Worm (Caenorhabditis elegans) whole organism, L4 larva: ENCODE measurements around the gene Y39H10A.1.
A peak's percentile ranks its signal among the peaks of the same experiment; 100 is the strongest.

Source experiments
- F10B5.3 ChIP-seq: sonication (generic microtip); optimal IDR thresholded peaks from 2 replicates; lab custom pipeline; 2016; ENCODE audit warnings: mild to moderate bottlenecking, missing genetic modification characterization, missing compliant biosample characterization
- F26F4.8 ChIP-seq: fragments of 200-800 bp; sonication (Bioruptor generic); conservative IDR thresholded peaks from 2 replicates; pipeline ENCODE4 v1.3.6; 2022; ENCODE audit warnings: missing genetic modification characterization, missing compliant biosample characterization
- F37D6.2 ChIP-seq: sonication (generic microtip); optimal IDR thresholded peaks from 2 replicates; lab custom pipeline; 2016; ENCODE audit warnings: mild to moderate bottlenecking, missing genetic modification characterization, missing compliant biosample characterization
- F49E8.2 ChIP-seq: sonication (generic microtip); optimal IDR thresholded peaks from 2 replicates; lab custom pipeline; 2016; ENCODE audit warnings: missing compliant biosample characterization, mild to moderate bottlenecking, missing genetic modification characterization, borderline replicate concordance
- T20F7.1 ChIP-seq: fragments of 200-800 bp; sonication (Bioruptor generic); optimal IDR thresholded peaks from 2 replicates; lab custom pipeline; 2018; ENCODE audit warnings: mild to moderate bottlenecking, missing genetic modification characterization, missing compliant biosample characterization
- Y105C5A.15 ChIP-seq: fragments of 200-800 bp; sonication (Bioruptor generic); IDR thresholded peaks from 2 replicates; pipeline ENCODE4 v1.3.6; 2022; ENCODE audit warnings: missing genetic modification characterization, missing compliant biosample characterization
- Y5F2A.4 ChIP-seq: fragments of 200-800 bp; sonication (Bioruptor generic); optimal IDR thresholded peaks from 2 replicates; lab custom pipeline; 2018; ENCODE audit warnings: mild to moderate bottlenecking, missing genetic modification characterization, missing compliant biosample characterization
- Y75B8A.6 ChIP-seq: fragments of 200-800 bp; sonication (Bioruptor generic); IDR thresholded peaks from 2 replicates; pipeline ENCODE4 v1.3.6; 2022; ENCODE audit warnings: missing genetic modification reagents, missing genetic modification characterization, missing compliant biosample characterization
- ZK546.5 ChIP-seq, 2 experiments: sonication (generic microtip); optimal IDR thresholded peaks; 2 replicates each; lab custom pipeline; 2017; ENCODE audit warnings: missing biosample characterization in 2 of 2, missing genetic modification characterization in 2 of 2
- ceh-20 ChIP-seq: fragments of 200-800 bp; sonication (Bioruptor generic); IDR thresholded peaks from 2 replicates; pipeline ENCODE4 v1.3.6; 2022; ENCODE audit warnings: missing genetic modification reagents, missing genetic modification characterization, missing compliant biosample characterization
- ceh-28 ChIP-seq: fragments of 150-350 bp; optimal IDR thresholded peaks from 2 replicates; lab custom pipeline; 2014; ENCODE audit warnings: missing biosample characterization, missing genetic modification reagents, missing genetic modification characterization
- ceh-62 ChIP-seq: sonication (generic microtip); optimal IDR thresholded peaks from 2 replicates; lab custom pipeline; 2017; ENCODE audit warnings: missing biosample characterization, missing genetic modification characterization
- ceh-82 ChIP-seq: sonication (generic microtip); optimal IDR thresholded peaks from 2 replicates; lab custom pipeline; 2017; ENCODE audit warnings: missing biosample characterization, missing genetic modification characterization
- ces-1 ChIP-seq: fragments of 150-350 bp; sonication (generic microtip); optimal IDR thresholded peaks from 4 replicates; lab custom pipeline; 2014; ENCODE audit warnings: missing biosample characterization, missing genetic modification reagents, missing genetic modification characterization
- cey-2 ChIP-seq: sonication (generic microtip); optimal IDR thresholded peaks from 3 replicates; lab custom pipeline; 2017; ENCODE audit warnings: missing genetic modification characterization, mild to moderate bottlenecking, missing compliant biosample characterization, antibody characterized with exemption, borderline replicate concordance; ENCODE audit not compliant: insufficient read depth
- daf-12 ChIP-seq: fragments of 150-350 bp; optimal IDR thresholded peaks from 2 replicates; lab custom pipeline; 2014; ENCODE audit warnings: missing biosample characterization, missing genetic modification reagents, missing genetic modification characterization
- dmd-6 ChIP-seq: fragments of 200-800 bp; sonication (Bioruptor generic); IDR thresholded peaks from 2 replicates; pipeline ENCODE4 v1.3.6; 2022; ENCODE audit warnings: missing genetic modification reagents, missing genetic modification characterization, missing compliant biosample characterization
- dmd-9 ChIP-seq: fragments of 200-800 bp; sonication (Bioruptor generic); IDR thresholded peaks from 2 replicates; pipeline ENCODE4 v1.3.6; 2022; ENCODE audit warnings: missing genetic modification reagents, missing genetic modification characterization, missing compliant biosample characterization
- dpl-1 ChIP-seq: fragments of 150-350 bp; optimal IDR thresholded peaks from 2 replicates; lab custom pipeline; 2014; ENCODE audit warnings: missing biosample characterization, missing genetic modification reagents, missing genetic modification characterization
- egl-43 ChIP-seq: fragments of 200-800 bp; sonication (Bioruptor generic); IDR thresholded peaks from 2 replicates; pipeline ENCODE4 v1.3.6; 2022; ENCODE audit warnings: missing genetic modification reagents, missing genetic modification characterization, missing compliant biosample characterization
- fos-1 ChIP-seq: fragments of 150-350 bp; optimal IDR thresholded peaks from 2 replicates; lab custom pipeline; 2014; ENCODE audit warnings: missing biosample characterization, missing genetic modification characterization
- gei-8 ChIP-seq: fragments of 200-800 bp; sonication (Bioruptor generic); optimal IDR thresholded peaks from 2 replicates; lab custom pipeline; 2018; ENCODE audit warnings: mild to moderate bottlenecking, missing genetic modification characterization, missing compliant biosample characterization
- hif-1 ChIP-seq, 2 experiments: sonication (generic microtip); optimal IDR thresholded peaks; 2 replicates each; lab custom pipeline; 2016 to 2017; ENCODE audit warnings: missing compliant biosample characterization in 2 of 2, missing genetic modification characterization in 2 of 2, missing genetic modification reagents in 2 of 2, missing genotype in 2 of 2, mild to moderate bottlenecking in 1 of 2
- hlh-30 ChIP-seq: sonication (generic microtip); optimal IDR thresholded peaks from 2 replicates; lab custom pipeline; 2017; ENCODE audit warnings: antibody characterized with exemption, mild to moderate bottlenecking, missing genetic modification characterization, missing compliant biosample characterization; ENCODE audit not compliant: insufficient read depth
- lin-15B ChIP-seq: fragments of 150-350 bp; sonication (generic microtip); optimal IDR thresholded peaks from 3 replicates; lab custom pipeline; 2014; ENCODE audit warnings: missing biosample characterization, missing genetic modification characterization
- lin-29 ChIP-seq: fragments of 200-800 bp; sonication (Bioruptor generic); IDR thresholded peaks from 2 replicates; pipeline ENCODE4 v1.3.6; 2022; ENCODE audit warnings: missing genetic modification reagents, missing genetic modification characterization, missing compliant biosample characterization
- lin-38 ChIP-seq: fragments of 200-800 bp; sonication (Bioruptor generic); IDR thresholded peaks from 2 replicates; pipeline ENCODE4 v1.3.6; 2022; ENCODE audit warnings: missing genetic modification reagents, missing genetic modification characterization, missing compliant biosample characterization
- lin-39 ChIP-seq: fragments of 150-350 bp; optimal IDR thresholded peaks from 2 replicates; lab custom pipeline; 2014; ENCODE audit warnings: missing biosample characterization, missing genetic modification reagents, missing genetic modification characterization
- lir-3 ChIP-seq: sonication (generic microtip); optimal IDR thresholded peaks from 2 replicates; lab custom pipeline; 2016; ENCODE audit warnings: mild to moderate bottlenecking, missing genetic modification characterization, missing compliant biosample characterization
- lsy-2 ChIP-seq, 2 experiments: fragments of 150-350 bp in 1 of 2; sonication (generic microtip) in 1 of 2; optimal IDR thresholded peaks; 2 replicates each; lab custom pipeline; 2014 to 2017; ENCODE audit warnings: missing biosample characterization in 2 of 2, missing genetic modification characterization in 2 of 2
- madf-9 ChIP-seq: fragments of 200-800 bp; sonication (Bioruptor generic); conservative IDR thresholded peaks from 2 replicates; pipeline ENCODE4 v1.3.6; 2022; ENCODE audit warnings: missing genetic modification reagents, missing genetic modification characterization, missing compliant biosample characterization
- mep-1 ChIP-seq: fragments of 150-350 bp; sonication (generic microtip); optimal IDR thresholded peaks from 3 replicates; lab custom pipeline; 2014; ENCODE audit warnings: missing biosample characterization, missing genetic modification characterization
- mxl-3 ChIP-seq: fragments of 200-800 bp; sonication (Bioruptor generic); optimal IDR thresholded peaks from 2 replicates; lab custom pipeline; 2018; ENCODE audit warnings: mild to moderate bottlenecking, missing genetic modification characterization, missing compliant biosample characterization
- nhr-237 ChIP-seq: sonication (generic microtip); optimal IDR thresholded peaks from 2 replicates; lab custom pipeline; 2017; ENCODE audit warnings: missing biosample characterization, missing genetic modification characterization
- nhr-25 ChIP-seq: sonication (generic microtip); optimal IDR thresholded peaks from 2 replicates; lab custom pipeline; 2017; ENCODE audit warnings: missing genetic modification characterization, mild to moderate bottlenecking, missing compliant biosample characterization, antibody characterized with exemption, moderate library complexity, borderline replicate concordance; ENCODE audit not compliant: insufficient read depth
- nhr-28 ChIP-seq: fragments of 150-350 bp; optimal IDR thresholded peaks from 2 replicates; lab custom pipeline; 2014; ENCODE audit warnings: missing biosample characterization, missing genetic modification characterization
- nhr-41 ChIP-seq: fragments of 200-800 bp; sonication (Bioruptor generic); IDR thresholded peaks from 2 replicates; pipeline ENCODE4 v1.3.6; 2022; ENCODE audit warnings: missing genetic modification reagents, missing genetic modification characterization, missing compliant biosample characterization
- nhr-42 ChIP-seq: fragments of 200-800 bp; sonication (Bioruptor generic); IDR thresholded peaks from 2 replicates; pipeline ENCODE4 v1.3.6; 2022; ENCODE audit warnings: missing genetic modification characterization, missing compliant biosample characterization
- nhr-48 ChIP-seq: sonication (generic microtip); optimal IDR thresholded peaks from 2 replicates; lab custom pipeline; 2016; ENCODE audit warnings: mild to moderate bottlenecking, missing genetic modification characterization, missing compliant biosample characterization
- nhr-6 ChIP-seq: fragments of 150-350 bp; optimal IDR thresholded peaks from 2 replicates; lab custom pipeline; 2014; ENCODE audit warnings: missing biosample characterization, missing genetic modification characterization
- nhr-76 ChIP-seq: fragments of 150-350 bp; optimal IDR thresholded peaks from 2 replicates; lab custom pipeline; 2014; ENCODE audit warnings: missing biosample characterization, missing genetic modification characterization
- php-3 ChIP-seq: fragments of 200-800 bp; sonication (Bioruptor generic); IDR thresholded peaks from 2 replicates; pipeline ENCODE4 v1.3.6; 2022; ENCODE audit warnings: missing genetic modification reagents, missing genetic modification characterization, missing compliant biosample characterization
- rbr-2 ChIP-seq: sonication (generic microtip); optimal IDR thresholded peaks from 2 replicates; lab custom pipeline; 2016; ENCODE audit warnings: missing genotype, missing genetic modification characterization, missing compliant biosample characterization
- sdz-12 ChIP-seq: fragments of 200-800 bp; sonication (Bioruptor generic); optimal IDR thresholded peaks from 2 replicates; lab custom pipeline; 2018; ENCODE audit warnings: mild to moderate bottlenecking, missing genetic modification characterization, missing compliant biosample characterization
- set-16 ChIP-seq: fragments of 200-800 bp; sonication (Bioruptor generic); IDR thresholded peaks from 2 replicates; pipeline ENCODE4 v1.3.6; 2022; ENCODE audit warnings: missing genetic modification reagents, missing genetic modification characterization, missing compliant biosample characterization
- skn-1 ChIP-seq: fragments of 150-350 bp; optimal IDR thresholded peaks from 2 replicates; lab custom pipeline; 2014; ENCODE audit warnings: missing biosample characterization, missing genetic modification characterization
- unc-62 ChIP-seq, 3 experiments: fragments of 150-350 bp in 1 of 3; sonication (generic microtip); optimal IDR thresholded peaks in 2 of 3; peaks in 1 of 3; 1 replicate in 1 of 3; 2 replicates in 2 of 3; lab custom pipeline; 2014 to 2017; ENCODE audit warnings: missing biosample characterization in 3 of 3, missing genetic modification characterization in 3 of 3, missing genetic modification reagents in 3 of 3, missing genotype in 1 of 3
- vab-7 ChIP-seq: fragments of 200-800 bp; sonication (Bioruptor generic); IDR thresholded peaks from 2 replicates; pipeline ENCODE4 v1.3.6; 2022; ENCODE audit warnings: missing genetic modification reagents, missing genetic modification characterization, missing compliant biosample characterization
- zag-1 ChIP-seq: fragments of 150-350 bp; optimal IDR thresholded peaks from 2 replicates; lab custom pipeline; 2014; ENCODE audit warnings: missing biosample characterization, missing genetic modification characterization
- zfp-2 ChIP-seq: sonication (generic microtip); optimal IDR thresholded peaks from 2 replicates; lab custom pipeline; 2016; ENCODE audit warnings: mild to moderate bottlenecking, missing genetic modification characterization, missing compliant biosample characterization
- zip-2 ChIP-seq: fragments of 150-350 bp; optimal IDR thresholded peaks from 2 replicates; lab custom pipeline; 2014; ENCODE audit warnings: missing biosample characterization, missing genetic modification characterization
- ztf-11 ChIP-seq: fragments of 150-350 bp; optimal IDR thresholded peaks from 2 replicates; lab custom pipeline; 2014; ENCODE audit warnings: missing biosample characterization, missing genetic modification characterization

Y39H10A.1 gene

ce11 chrV:3756887-3757286 is 10.1 kb upstream of the Y39H10A.1 start, which contains the start of gene gid-7 (continued):
- TF ChIP-seq hlh-30 (tag; lab: Kevin White, UChicago), result peak; percentile 70
- TF ChIP-seq zip-2 (tag; lab: Kevin White, UChicago), result no peak
- TF ChIP-seq nhr-48, result no peak
- TF ChIP-seq nhr-6 (tag; lab: Kevin White, UChicago), result no peak
- no peak for TF ChIP-seq ceh-20
- no peak for TF ChIP-seq T20F7.1 (GFP tag; lab: Kevin White, UChicago)
- TF ChIP-seq skn-1 (tag; lab: Kevin White, UChicago), result no peak
- no peak for TF ChIP-seq zag-1
- TF ChIP-seq nhr-42 (GFP tag; lab: Robert Waterston, UW), result no peak
- no peak for TF ChIP-seq Y105C5A.15 (GFP tag; lab: Robert Waterston, UW)
- TF ChIP-seq ces-1, result no peak
- TF ChIP-seq vab-7 (GFP tag; lab: Robert Waterston, UW), result no peak
- TF ChIP-seq sdz-12 (GFP tag; lab: Kevin White, UChicago), result no peak
- TF ChIP-seq nhr-76 (tag; lab: Kevin White, UChicago), result no peak
- TF ChIP-seq zfp-2 (tag; lab: Kevin White, UChicago), result no peak
- no peak for TF ChIP-seq nhr-237 (tag; lab: Kevin White, UChicago)
- TF ChIP-seq daf-12 (tag; lab: Kevin White, UChicago), result no peak
- no peak for TF ChIP-seq madf-9
- TF ChIP-seq dmd-9 (GFP tag; lab: Robert Waterston, UW), result no peak
- no peak for TF ChIP-seq Y75B8A.6 (GFP tag; lab: Robert Waterston, UW)
- TF ChIP-seq dmd-6 (GFP tag; lab: Robert Waterston, UW), result no peak
- no peak for TF ChIP-seq ceh-62 (tag; lab: Kevin White, UChicago)
- TF ChIP-seq unc-62 (GFP tag; optimal IDR thresholded peaks at IDR 0.05 in 1 of 2; lab: Kevin White, UChicago), result peak in 1 of 2 experiments; percentile 96
- no peak for TF ChIP-seq unc-62 (tag; optimal IDR thresholded peaks at IDR 0.05; lab: Kevin White, UChicago)
- TF ChIP-seq gei-8 (GFP tag; lab: Kevin White, UChicago), result no peak
- TF ChIP-seq mxl-3 (GFP tag; lab: Kevin White, UChicago), result no peak
- TF ChIP-seq cey-2, result no peak
- TF ChIP-seq Y5F2A.4 (GFP tag; lab: Kevin White, UChicago), result no peak
- no peak for TF ChIP-seq ztf-11
- no peak for TF ChIP-seq rbr-2
- TF ChIP-seq nhr-41, result no peak
- peak in 1 of 2 experiments; percentile 54 for TF ChIP-seq lsy-2 (tag; optimal IDR thresholded peaks at IDR 0.05; lab: Kevin White, UChicago)
- no peak for TF ChIP-seq lir-3 (tag; lab: Kevin White, UChicago)
- TF ChIP-seq lin-29 (GFP tag; lab: Robert Waterston, UW), result no peak
- peak; percentile 20 for TF ChIP-seq nhr-28 (tag; lab: Kevin White, UChicago)
- TF ChIP-seq F26F4.8 (GFP tag; lab: Robert Waterston, UW), result no peak
- TF ChIP-seq lin-39 (tag; lab: Kevin White, UChicago), result no peak
- no peak for TF ChIP-seq nhr-25 (tag; lab: Kevin White, UChicago)
- peak; percentile 5 for TF ChIP-seq F49E8.2 (tag; lab: Kevin White, UChicago)
- no peak for TF ChIP-seq lin-15B (tag; lab: Kevin White, UChicago)
- no peak for TF ChIP-seq ceh-28 (tag; lab: Kevin White, UChicago)
- TF ChIP-seq mep-1, result peak; percentile 31
- peak; percentile 63 for TF ChIP-seq dpl-1 (GFP tag; lab: Kevin White, UChicago)
- TF ChIP-seq hif-1 (tag; optimal IDR thresholded peaks at IDR 0.05; lab: Kevin White, UChicago), result no peak
- TF ChIP-seq ZK546.5 (tag; optimal IDR thresholded peaks at IDR 0.05; lab: Kevin White, UChicago), result no peak
- no peak for TF ChIP-seq set-16
- no peak for TF ChIP-seq F10B5.3
- TF ChIP-seq fos-1 (tag; lab: Kevin White, UChicago), result no peak
- TF ChIP-seq F37D6.2 (tag; lab: Kevin White, UChicago), result no peak
- TF ChIP-seq lin-38, result peak; percentile 56
- TF ChIP-seq ceh-82 (tag; lab: Kevin White, UChicago), result no peak
- TF ChIP-seq egl-43, result peak; percentile 28; the same call in 1 of the 2 replicates
- TF ChIP-seq php-3, result no peak
